Fruit fly (Drosophila melanogaster): ENCODE data around the gene rdgB.

Gene rdgB

dm6 chrX:13787282-13787850 lies 24.8 kb downstream of the rdgB start (continued):
- no peak for TF ChIP-seq CG6765 (GFP tag; optimal IDR thresholded peaks at IDR 0.05)
- no peak for TF ChIP-seq CG7745 (tag; optimal IDR thresholded peaks at IDR 0.05)
- TF ChIP-seq CG1529 (GFP tag; optimal IDR thresholded peaks at IDR 0.05): no peak
- no peak for TF ChIP-seq ase (GFP tag; IDR thresholded peaks at IDR 0.05)
- TF ChIP-seq danr (GFP tag; IDR thresholded peaks at IDR 0.05): no peak
- no peak for TF ChIP-seq crp (GFP tag; optimal IDR thresholded peaks at IDR 0.05)
- TF ChIP-seq CG8281 (tag; optimal IDR thresholded peaks at IDR 0.05): no peak
- TF ChIP-seq gem (tag; optimal IDR thresholded peaks at IDR 0.05): peak; percentile 32
- no peak for TF ChIP-seq luna (GFP tag; optimal IDR thresholded peaks at IDR 0.05)
- no peak for TF ChIP-seq CG9817 (tag; optimal IDR thresholded peaks at IDR 0.05)
- TF ChIP-seq CG10209 (GFP tag; optimal IDR thresholded peaks at IDR 0.05): no peak
- TF ChIP-seq CG18764 (GFP tag; optimal IDR thresholded peaks at IDR 0.05): no peak
- TF ChIP-seq crol (GFP tag; IDR thresholded peaks at IDR 0.05): peak; percentile 74
- peak; percentile 16 for TF ChIP-seq kni (GFP tag; optimal IDR thresholded peaks at IDR 0.05)
- peak in 1 of 2 experiments; percentile 4 for TF ChIP-seq bsh (GFP tag; optimal IDR thresholded peaks at IDR 0.05)
- peak; percentile 36 for TF ChIP-seq CG11504 (tag; optimal IDR thresholded peaks at IDR 0.05)
- no peak for TF ChIP-seq CG17829 (tag; optimal IDR thresholded peaks at IDR 0.05)
- TF ChIP-seq B-H2 (GFP tag; optimal IDR thresholded peaks at IDR 0.05): no peak
- no peak for TF ChIP-seq CG15269 (tag; optimal IDR thresholded peaks at IDR 0.05)
- TF ChIP-seq ara (GFP tag; IDR thresholded peaks at IDR 0.05): no peak
- TF ChIP-seq CG9437 (GFP tag; optimal IDR thresholded peaks at IDR 0.05): no peak
- TF ChIP-seq CG14050 (GFP tag; IDR thresholded peaks at IDR 0.05): no peak
- TF ChIP-seq CG11398 (GFP tag; optimal IDR thresholded peaks at IDR 0.05): no peak
- TF ChIP-seq CG2202 (tag; optimal IDR thresholded peaks at IDR 0.05): no peak
- TF ChIP-seq CG8290 (GFP tag; optimal IDR thresholded peaks at IDR 0.05): no peak
- no peak for TF ChIP-seq CG8290 (tag; optimal IDR thresholded peaks at IDR 0.05)
- no peak for TF ChIP-seq ems (GFP tag; optimal IDR thresholded peaks at IDR 0.05)
- TF ChIP-seq trh (GFP tag; optimal IDR thresholded peaks at IDR 0.05): no peak
- no peak for TF ChIP-seq CG4617 (GFP tag; optimal IDR thresholded peaks at IDR 0.05; ENCODE audit: borderline replicate concordance)
- TF ChIP-seq Ptx1 (GFP tag; IDR thresholded peaks at IDR 0.05): no peak

- TF ChIP-seq Sox100B (GFP tag; optimal IDR thresholded peaks at IDR 0.05) (no peak), Mrtf (GFP tag; IDR thresholded peaks at IDR 0.05) (no peak), zen2 (GFP tag; IDR thresholded peaks at IDR 0.05; ENCODE audit: partially characterized antibody) (no peak), CG6683 (GFP tag; optimal IDR thresholded peaks at IDR 0.05) (peak; percentile 14), Optix (GFP tag; IDR thresholded peaks at IDR 0.05) (0 out of 3 replicates have a peak, but pooled peaks have one; percentile 10), CG8290 (GFP tag; optimal IDR thresholded peaks at IDR 0.05) (no peak), CG8290 (tag; optimal IDR thresholded peaks at IDR 0.05) (peak in 1 of 2 experiments; percentile 39), mirr (GFP tag; optimal IDR thresholded peaks at IDR 0.05) (no peak), Atf-2 (GFP tag; optimal IDR thresholded peaks at IDR 0.05) (peak; percentile 9), lilli (GFP tag; optimal IDR thresholded peaks at IDR 0.05) (peak; percentile 43), fd3F (GFP tag; optimal IDR thresholded peaks at IDR 0.05) (no peak), Ada2b (GFP tag; IDR thresholded peaks at IDR 0.05) (peak; percentile 23; the same call in 1 of the 2 replicates), jumu (GFP tag; optimal IDR thresholded peaks at IDR 0.05) (peak; percentile 24), pros (GFP tag; optimal IDR thresholded peaks at IDR 0.05) (peak; percentile 96), pita (GFP tag; optimal IDR thresholded peaks at IDR 0.05) (no peak), CG9215 (GFP tag; IDR thresholded peaks at IDR 0.05) (0 out of 2 replicates have a peak, but pooled peaks have one; percentile 23), CG17359 (tag; optimal IDR thresholded peaks at IDR 0.05) (peak; percentile 37), CG18599 (GFP tag; optimal IDR thresholded peaks at IDR 0.05) (peak; percentile 73), CG9817 (tag; optimal IDR thresholded peaks at IDR 0.05) (peak; percentile 17), CG12769 (tag; optimal IDR thresholded peaks at IDR 0.05) (peak; percentile 43), Nf-YC (tag; optimal IDR thresholded peaks at IDR 0.05) (peak; percentile 28), CG2712 (tag; optimal IDR thresholded peaks at IDR 0.05) (peak; percentile 48)
Observed at dm6 chrX:13788973-13789682, 26.6 kb downstream of the rdgB start.
